Worm (Caenorhabditis elegans) whole organism, dauer: ENCODE results near the gene clec-124.

Source experiments
- unc-62 ChIP-seq: sonication (generic microtip); optimal IDR thresholded peaks from 2 replicates; lab custom pipeline; 2017; ENCODE audit warnings: missing biosample characterization, missing genetic modification reagents, missing genetic modification characterization

Gene clec-124

DNA sequence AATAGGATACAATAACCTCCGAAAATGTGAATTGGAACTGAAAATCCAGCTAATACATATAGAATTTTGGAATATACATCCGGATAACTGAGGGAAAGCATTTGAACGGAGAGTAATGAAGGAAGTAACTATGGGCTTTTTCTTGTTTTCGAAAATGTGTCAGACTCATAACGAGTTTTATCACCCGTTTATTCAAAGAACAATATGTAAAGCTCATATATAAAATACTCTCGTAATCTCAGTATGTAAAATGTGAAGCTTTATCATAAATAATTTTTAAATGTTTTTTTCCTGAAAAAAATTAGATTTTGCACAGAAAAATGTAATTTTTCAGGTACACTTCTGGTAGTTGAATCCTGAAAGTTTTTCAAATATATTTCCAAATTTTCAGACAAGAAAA, 19.1 kb upstream of the clec-124 start, which contains the start of gene srh-297:
Gene srh-297, minus strand, starts transcription at position 101 of the 400 bp plus-strand sequence.
- no peak for TF ChIP-seq unc-62

DNA sequence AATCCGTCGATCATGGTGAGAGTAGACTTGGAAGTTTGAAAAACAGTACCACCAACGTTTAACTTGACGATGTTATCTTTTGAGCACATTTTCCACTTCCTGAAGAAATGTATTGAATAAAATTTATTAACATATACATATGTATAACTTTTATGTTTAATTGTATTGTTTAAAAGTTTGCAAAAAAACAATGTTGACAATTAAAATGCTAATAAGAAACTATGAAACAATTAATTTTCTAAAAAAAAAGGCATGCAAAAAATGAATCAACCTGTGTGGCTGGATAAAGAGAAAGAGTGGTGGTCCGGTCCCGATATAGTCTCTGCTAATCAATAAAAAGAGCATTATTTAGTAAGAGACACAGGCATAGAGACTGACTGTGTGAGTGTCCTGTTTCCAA, 14.8 kb upstream of the clec-124 start, which contains the start of gene C17F4.8:
Gene C17F4.8, minus strand, starts transcription at position 101 of the 400 bp plus-strand sequence.
- no peak for TF ChIP-seq unc-62

- no peak for TF ChIP-seq unc-62
Observed at ce11 chrII:3237038-3237521, 12.4 kb upstream of the clec-124 start, which contains the start of the genes srz-67 and C17F4.11. TSS of gene srz-67 (minus strand) at chrII:3237138. TSS of gene C17F4.11 (plus strand) at chrII:3237471.

- no peak for TF ChIP-seq unc-62
Observed at ce11 chrII:3240207-3240606, 9.3 kb upstream of the clec-124 start, which contains the start of gene C17F4.3. TSS of gene C17F4.3 (plus strand) at chrII:3240507.

ce11 chrII:3241842-3242241, 7.7 kb upstream of the clec-124 start:
- TF ChIP-seq unc-62, result no peak

- TF ChIP-seq unc-62, result no peak
Observed at ce11 chrII:3244070-3244469, 5.4 kb upstream of the clec-124 start, which contains the start of gene C17F4.12. TSS of gene C17F4.12 (minus strand) at chrII:3244170.

DNA sequence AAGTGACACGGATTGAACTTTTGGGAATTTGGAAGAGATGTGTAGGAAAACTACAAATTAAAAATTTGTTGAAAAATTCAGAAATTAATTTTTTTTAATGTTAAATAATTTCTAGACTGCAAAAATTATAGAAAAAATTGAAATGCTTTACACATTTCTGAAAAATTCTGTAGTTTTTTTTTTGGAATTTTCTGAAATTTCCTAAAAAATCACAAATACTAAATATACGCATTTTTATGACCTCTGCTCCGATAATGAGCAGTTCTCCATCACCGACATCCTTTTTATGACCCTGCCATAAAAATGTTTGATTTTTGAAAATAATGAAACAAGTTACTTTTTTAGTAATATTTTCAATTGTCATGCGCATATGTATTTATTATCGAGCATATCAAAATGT, 4.7 kb upstream of the clec-124 start:
- no peak for TF ChIP-seq unc-62

ce11 chrII:3245836-3246235, 3.7 kb upstream of the clec-124 start, which contains the start of gene C17F4.7:
TSS of gene C17F4.7 (minus strand) at chrII:3246015.
- TF ChIP-seq unc-62, result no peak

DNA sequence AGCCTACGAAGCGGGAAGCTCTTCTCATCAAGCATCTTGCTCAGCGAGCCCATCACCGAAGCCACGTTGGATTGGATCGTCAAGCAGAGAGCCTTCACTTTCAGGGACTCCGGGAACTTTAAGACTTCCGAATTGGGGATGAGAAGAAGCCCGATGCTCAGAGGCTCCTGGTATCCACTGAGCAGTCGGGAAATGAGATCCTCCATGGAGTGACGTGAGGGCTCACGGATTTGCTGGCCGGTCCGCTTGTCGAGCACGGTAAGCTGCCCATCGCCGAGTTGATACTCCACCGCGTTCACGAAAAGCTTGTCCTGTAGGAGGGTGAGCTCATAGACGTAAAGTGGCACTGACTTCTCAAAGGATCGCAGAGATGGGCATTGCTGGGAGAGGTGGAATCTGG, 1.9 kb upstream of the clec-124 start:
- no peak for TF ChIP-seq unc-62

DNA sequence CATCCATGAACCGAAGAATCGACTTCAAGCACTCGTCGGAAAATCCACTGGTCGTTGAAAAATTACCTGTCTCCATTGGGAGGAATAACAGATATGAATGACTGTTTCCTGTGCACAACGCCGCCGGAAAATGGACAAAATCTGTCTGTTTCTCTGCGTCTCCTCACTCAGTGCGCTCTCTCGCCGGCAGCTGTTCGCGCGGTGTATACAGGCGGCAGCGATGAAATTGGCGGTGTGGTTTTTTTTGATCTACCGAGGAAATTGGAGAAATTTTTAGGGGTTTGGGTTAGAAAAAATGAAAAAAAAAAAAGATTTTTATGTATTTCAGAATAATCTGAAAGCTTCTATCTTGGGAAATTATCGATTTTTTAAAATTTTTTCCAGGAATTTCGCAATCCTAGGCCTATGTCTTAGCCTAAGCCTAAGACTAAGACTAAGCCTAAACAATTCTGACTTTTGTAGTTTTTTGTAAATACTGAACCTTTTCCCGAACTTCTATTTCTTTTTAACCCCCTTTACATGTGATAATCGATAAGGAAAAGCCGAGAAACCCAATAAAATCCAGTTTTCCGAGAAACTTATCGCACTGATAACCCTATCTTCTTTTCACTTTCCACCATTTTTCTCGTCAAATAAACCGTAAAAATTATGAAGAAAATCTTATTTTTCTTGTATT, 1.3 kb upstream of the clec-124 start, which contains the start of the genes fbxc-50 and C17F4.2:
Gene fbxc-50, minus strand, starts transcription at position 81 of the 676 bp plus-strand sequence.
Gene C17F4.2, plus strand, starts transcription at position 626 of the 676 bp plus-strand sequence.
- no peak for TF ChIP-seq unc-62

DNA sequence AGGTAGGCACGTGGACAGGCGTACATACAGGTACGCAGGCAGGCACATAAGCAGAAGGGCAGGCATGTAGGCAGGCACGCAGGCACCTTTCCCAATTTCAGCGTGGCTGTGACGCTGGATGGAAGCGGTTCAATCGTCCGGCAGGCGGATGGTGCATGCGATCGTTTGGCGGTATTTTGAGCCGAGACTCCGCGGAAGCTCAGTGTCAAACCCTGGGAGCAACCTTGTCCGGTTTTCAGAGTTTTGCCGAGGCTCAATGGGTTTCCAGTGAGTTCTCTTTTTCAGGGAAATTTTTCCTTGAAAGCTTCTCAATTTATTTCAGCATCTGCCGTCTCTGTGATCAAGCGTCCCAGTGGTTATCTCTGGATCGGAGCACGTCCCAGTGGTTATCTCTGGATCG, 689 bp downstream of the clec-124 start:
- TF ChIP-seq unc-62, result no peak

DNA sequence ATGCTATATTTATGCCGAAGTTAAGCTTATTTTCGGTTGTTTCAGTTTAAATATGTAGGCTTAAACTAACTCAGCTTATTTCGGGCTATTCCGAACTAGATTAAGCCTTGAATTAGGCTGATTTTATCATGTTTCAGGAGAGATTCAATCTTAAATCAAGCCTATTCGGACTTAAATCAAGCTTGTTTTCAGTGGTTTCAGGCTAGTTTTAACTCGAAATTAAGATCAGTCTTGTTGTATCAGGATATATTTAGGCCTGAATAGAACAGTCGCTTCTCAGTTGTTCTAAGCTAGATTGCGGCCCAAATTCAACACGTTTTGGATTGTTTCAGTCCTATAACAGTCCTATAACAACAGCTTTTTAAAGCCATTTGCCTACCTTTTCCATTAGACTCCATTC, 2.3 kb downstream of the clec-124 start:
- no peak for TF ChIP-seq unc-62

DNA sequence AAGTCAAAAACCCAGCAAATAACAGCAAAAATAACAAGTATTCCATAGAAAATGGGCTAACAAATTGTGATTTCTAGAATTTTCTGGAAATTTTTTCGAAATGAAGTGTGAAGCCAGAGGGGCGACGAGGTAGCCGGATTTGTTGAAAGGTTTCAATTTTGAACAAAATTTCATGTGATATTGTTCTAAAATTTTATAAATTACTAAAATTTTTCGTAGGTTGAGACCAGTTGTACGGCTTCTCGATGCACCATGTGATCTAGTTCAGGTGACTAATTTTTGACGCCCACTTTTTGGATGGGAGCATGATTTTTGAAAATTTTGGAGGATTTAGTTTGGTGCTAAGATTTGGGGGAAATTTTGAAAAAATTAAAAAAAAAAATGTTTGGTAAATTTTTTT, 9.7 kb downstream of the clec-124 start, which contains the start of gene gcy-19:
Gene gcy-19, minus strand, starts transcription at position 101 of the 400 bp plus-strand sequence.
- no peak for TF ChIP-seq unc-62

ce11 chrII:3262504-3262903, 13.0 kb downstream of the clec-124 start, which contains the start of gene F02E11.2:
TSS of gene F02E11.2 (plus strand) at chrII:3262804.
- no peak for TF ChIP-seq unc-62

DNA sequence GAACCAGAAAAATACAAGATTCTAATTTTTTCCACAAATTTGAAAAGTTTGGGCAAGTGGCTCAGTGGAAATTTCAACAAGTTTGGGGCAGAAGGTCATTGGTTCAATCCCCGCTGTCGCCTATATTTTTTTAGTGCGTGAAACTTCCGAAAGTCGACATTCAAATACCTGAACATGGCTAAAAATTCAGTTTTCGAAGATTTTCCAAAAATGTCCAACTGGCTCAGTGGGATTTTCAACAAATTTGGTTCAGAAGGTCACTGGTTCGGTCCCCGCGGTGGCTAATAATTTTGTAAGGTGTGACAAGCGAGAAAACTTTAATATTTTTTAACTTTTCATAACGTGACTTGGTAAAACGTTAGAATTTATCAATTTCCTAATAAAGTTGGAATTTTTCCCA, 15.2 kb downstream of the clec-124 start:
- TF ChIP-seq unc-62, result no peak

ce11 chrII:3267365-3267764, 17.9 kb downstream of the clec-124 start, which contains the start of gene F02E11.7:
TSS of gene F02E11.7 (plus strand) at chrII:3267665.
- TF ChIP-seq unc-62, result no peak

DNA sequence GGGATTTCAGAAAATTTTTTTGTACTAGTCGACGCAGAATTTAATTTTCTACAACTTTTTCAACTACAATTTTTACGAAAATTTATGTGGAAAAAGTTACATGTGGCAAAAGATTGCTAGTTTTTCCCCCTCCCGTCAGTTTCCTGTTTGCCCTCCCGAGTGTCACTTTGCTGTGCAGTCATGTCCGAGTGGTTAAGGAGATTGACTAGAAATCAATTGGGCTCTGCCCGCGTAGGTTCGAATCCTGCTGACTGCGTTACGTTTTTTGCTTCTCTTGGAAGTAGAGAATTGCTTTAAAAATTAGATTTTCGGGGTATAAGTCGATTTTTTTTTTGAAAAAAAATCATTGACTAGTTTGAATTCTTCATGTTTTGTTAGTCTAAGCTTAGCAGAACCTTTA, 18.3 kb downstream of the clec-124 start:
- TF ChIP-seq unc-62, result no peak

ce11 chrII:3270598-3270997, 21.1 kb downstream of the clec-124 start:
- TF ChIP-seq unc-62, result no peak
